Worm (Caenorhabditis elegans): ENCODE results near the gene T27E4.7.

ce11 chrV:9124180-9124579 is 48.1 kb upstream of the T27E4.7 start, which contains the start of gene F21C10.6:
- TF ChIP-seq aly-1 (tag; optimal IDR thresholded peaks at IDR 0.05) (no peak), ama-1 (optimal IDR thresholded peaks at IDR 0.05) (no peak), hnd-1 (tag; optimal IDR thresholded peaks at IDR 0.05) (no peak), ceh-13 (GFP tag; optimal IDR thresholded peaks at IDR 0.05) (no peak), sea-1 (GFP tag; conservative IDR thresholded peaks at IDR 0.05) (no peak), flt-1 (GFP tag; IDR thresholded peaks at IDR 0.05) (no peak), pes-1 (GFP tag; IDR thresholded peaks at IDR 0.05) (no peak), ets-7 (tag; optimal IDR thresholded peaks at IDR 0.05) (no peak), tbx-37 (GFP tag; conservative IDR thresholded peaks at IDR 0.05) (no peak), B0310.2 (tag; optimal IDR thresholded peaks at IDR 0.05) (no peak), tra-4 (tag; optimal IDR thresholded peaks at IDR 0.05) (no peak), hmbx-1 (tag; optimal IDR thresholded peaks at IDR 0.05) (no peak), hmg-4 (GFP tag; optimal IDR thresholded peaks at IDR 0.05) (no peak)
